Fruit fly (Drosophila melanogaster) whole organism, prepupa: ENCODE measurements around the gene Ac78C.

Experiments
- Blimp-1 ChIP-seq: fragments of 200-800 bp; sonication (Bioruptor generic); optimal IDR thresholded peaks from 3 replicates; lab custom pipeline; 2017; ENCODE audit warnings: missing biosample characterization, missing genetic modification characterization, mild to moderate bottlenecking, moderate library complexity, missing genetic modification reagents
- CG10669 ChIP-seq: fragments of 200-800 bp; sonication (Bioruptor generic); optimal IDR thresholded peaks from 3 replicates; lab custom pipeline; 2018; ENCODE audit warnings: missing biosample characterization, mild to moderate bottlenecking, missing genetic modification characterization, moderate library complexity
- CG3032 ChIP-seq: fragments of 200-800 bp; optimal IDR thresholded peaks from 2 replicates; lab custom pipeline; 2019; ENCODE audit warnings: missing biosample characterization, mild to moderate bottlenecking, missing genetic modification characterization, moderate library complexity
- CG3919 ChIP-seq: fragments of 200-800 bp; sonication (Bioruptor generic); optimal IDR thresholded peaks from 3 replicates; lab custom pipeline; 2016; ENCODE audit warnings: missing biosample characterization, missing genetic modification characterization
- CG8119 ChIP-seq: fragments of 200-800 bp; sonication (Bioruptor generic); IDR thresholded peaks from 3 replicates; pipeline ENCODE4 v1.3.6; 2022; ENCODE audit warnings: missing biosample characterization, missing genetic modification characterization
- Eip75B ChIP-seq: fragments of 200-800 bp; sonication (Bioruptor generic); optimal IDR thresholded peaks from 3 replicates; lab custom pipeline; 2016; ENCODE audit warnings: missing biosample characterization, missing genetic modification characterization
- Eip78C ChIP-seq: fragments of 200-800 bp; sonication (Bioruptor generic); peaks from one replicate; lab custom pipeline; 2016; ENCODE audit warnings: missing biosample characterization, missing genetic modification characterization
- Gug ChIP-seq: fragments of 200-800 bp; sonication (Bioruptor generic); IDR thresholded peaks from 2 replicates; pipeline ENCODE4 v1.3.6; 2022; ENCODE audit warnings: missing biosample characterization, missing genetic modification characterization
- Hr39 ChIP-seq: fragments of 200-800 bp; sonication (Bioruptor generic); optimal IDR thresholded peaks from 2 replicates; lab custom pipeline; 2016; ENCODE audit warnings: missing biosample characterization, missing genetic modification characterization
- Smox ChIP-seq: fragments of 200-800 bp; sonication (Bioruptor generic); optimal IDR thresholded peaks from 3 replicates; lab custom pipeline; 2016; ENCODE audit warnings: missing biosample characterization, missing genetic modification characterization
- achi ChIP-seq: fragments of 200-800 bp; sonication (Bioruptor generic); optimal IDR thresholded peaks from 3 replicates; lab custom pipeline; 2016; ENCODE audit warnings: missing biosample characterization, missing genetic modification characterization
- net ChIP-seq: fragments of 200-800 bp; sonication (Bioruptor generic); optimal IDR thresholded peaks from 3 replicates; lab custom pipeline; 2016; ENCODE audit warnings: missing biosample characterization, missing genetic modification characterization
- ss ChIP-seq, 2 experiments: fragments of 200-800 bp; sonication (Bioruptor generic); optimal IDR thresholded peaks; 2 replicates in 1 of 2; 3 replicates in 1 of 2; lab custom pipeline; 2017 to 2018; ENCODE audit warnings: mild to moderate bottlenecking in 2 of 2, missing biosample characterization in 2 of 2, missing genetic modification characterization in 2 of 2, moderate library complexity in 1 of 2

dm6 chr3L:21174962-21175361, 3.2 kb upstream of the Ac78C start:
- TF ChIP-seq CG8119 (no peak), Hr39 (no peak), Eip78C (peak; percentile 15), Eip75B (GFP tag; lab: Kevin White, UChicago) (no peak), CG10669 (GFP tag; lab: Kevin White, UChicago) (no peak), Gug (GFP tag; lab: Robert Waterston, UW) (no peak), CG3919 (GFP tag; lab: Kevin White, UChicago) (no peak), Smox (GFP tag; lab: Kevin White, UChicago) (no peak), net (GFP tag; lab: Kevin White, UChicago) (no peak), Blimp-1 (no peak), CG3032 (tag; lab: Kevin White, UChicago) (no peak), ss (GFP tag; optimal IDR thresholded peaks at IDR 0.05; lab: Kevin White, UChicago) (no peak), achi (GFP tag; lab: Kevin White, UChicago) (no peak)
